Fruit fly (Drosophila melanogaster) whole organism, prepupa: ENCODE data around the gene cmb.
A peak's percentile ranks its signal among the peaks of the same experiment; 100 is the strongest.

Experiments used
- Blimp-1 ChIP-seq: fragments of 200-800 bp; sonication (Bioruptor generic); optimal IDR thresholded peaks from 3 replicates; lab custom pipeline; 2017; ENCODE audit warnings: missing biosample characterization, missing genetic modification characterization, mild to moderate bottlenecking, moderate library complexity, missing genetic modification reagents
- CG10631 ChIP-seq: fragments of 200-800 bp; sonication (Bioruptor generic); optimal IDR thresholded peaks from 2 replicates; lab custom pipeline; 2016; ENCODE audit warnings: missing biosample characterization, missing genetic modification characterization
- CG10669 ChIP-seq: fragments of 200-800 bp; sonication (Bioruptor generic); optimal IDR thresholded peaks from 3 replicates; lab custom pipeline; 2018; ENCODE audit warnings: missing biosample characterization, mild to moderate bottlenecking, missing genetic modification characterization, moderate library complexity
- CG11294 ChIP-seq: fragments of 200-800 bp; sonication (Bioruptor generic); IDR thresholded peaks from 2 replicates; pipeline ENCODE4 v1.3.6; 2022; ENCODE audit warnings: missing biosample characterization, missing genetic modification characterization
- CG11762 ChIP-seq: fragments of 200-800 bp; sonication (Bioruptor generic); optimal IDR thresholded peaks from 3 replicates; lab custom pipeline; 2016; ENCODE audit warnings: missing biosample characterization, missing genetic modification characterization; ENCODE audit not compliant: insufficient read depth
- CG11902 ChIP-seq: fragments of 200-800 bp; sonication (Bioruptor generic); optimal IDR thresholded peaks from 3 replicates; lab custom pipeline; 2016; ENCODE audit warnings: missing biosample characterization, missing genetic modification characterization
- CG15336 ChIP-seq: fragments of 200-800 bp; sonication (Bioruptor generic); IDR thresholded peaks from 2 replicates; pipeline ENCODE4 v1.3.6; 2022; ENCODE audit warnings: missing biosample characterization, missing genetic modification characterization
- CG1621 ChIP-seq: fragments of 200-800 bp; sonication (Bioruptor generic); optimal IDR thresholded peaks from 3 replicates; lab custom pipeline; 2018; ENCODE audit warnings: missing biosample characterization, mild to moderate bottlenecking, missing genetic modification characterization
- CG16779 ChIP-seq: fragments of 200-800 bp; sonication (Bioruptor generic); optimal IDR thresholded peaks from 3 replicates; lab custom pipeline; 2017; ENCODE audit warnings: missing biosample characterization, mild to moderate bottlenecking, missing genetic modification characterization
- CG3032 ChIP-seq: fragments of 200-800 bp; optimal IDR thresholded peaks from 2 replicates; lab custom pipeline; 2019; ENCODE audit warnings: missing biosample characterization, mild to moderate bottlenecking, missing genetic modification characterization, moderate library complexity
- CG31627 ChIP-seq: fragments of 200-800 bp; sonication (Bioruptor generic); optimal IDR thresholded peaks from 3 replicates; lab custom pipeline; 2016; ENCODE audit warnings: missing biosample characterization, missing genetic modification characterization
- CG34406 ChIP-seq: fragments of 200-800 bp; sonication (Bioruptor generic); optimal IDR thresholded peaks from 3 replicates; lab custom pipeline; 2016; ENCODE audit warnings: missing biosample characterization, missing genetic modification characterization
- CG3919 ChIP-seq: fragments of 200-800 bp; sonication (Bioruptor generic); optimal IDR thresholded peaks from 3 replicates; lab custom pipeline; 2016; ENCODE audit warnings: missing biosample characterization, missing genetic modification characterization
- CG4318 ChIP-seq: fragments of 200-800 bp; sonication (Bioruptor generic); optimal IDR thresholded peaks from 3 replicates; lab custom pipeline; 2017; ENCODE audit warnings: missing biosample characterization, mild to moderate bottlenecking, missing genetic modification characterization
- CG6163 ChIP-seq: fragments of 200-800 bp; sonication (Bioruptor generic); IDR thresholded peaks from 3 replicates; pipeline ENCODE4 v1.3.6; 2022; ENCODE audit warnings: missing biosample characterization, missing genetic modification characterization
- CG6276 ChIP-seq: fragments of 200-800 bp; sonication (Bioruptor generic); optimal IDR thresholded peaks from 2 replicates; lab custom pipeline; 2017; ENCODE audit warnings: missing biosample characterization, mild to moderate bottlenecking, missing genetic modification characterization
- CG6792 ChIP-seq: fragments of 200-800 bp; sonication (Bioruptor generic); optimal IDR thresholded peaks from 3 replicates; lab custom pipeline; 2016; ENCODE audit warnings: missing biosample characterization, missing genetic modification characterization
- CG6808 ChIP-seq: fragments of 200-800 bp; sonication (Bioruptor generic); optimal IDR thresholded peaks from 3 replicates; lab custom pipeline; 2017; ENCODE audit warnings: missing biosample characterization, missing genetic modification characterization, mild to moderate bottlenecking, moderate library complexity, missing genetic modification reagents
- CG6854 ChIP-seq: fragments of 200-800 bp; sonication (Bioruptor generic); optimal IDR thresholded peaks from 2 replicates; lab custom pipeline; 2017; ENCODE audit warnings: missing biosample characterization, mild to moderate bottlenecking, missing genetic modification characterization
- CG8119 ChIP-seq: fragments of 200-800 bp; sonication (Bioruptor generic); IDR thresholded peaks from 3 replicates; pipeline ENCODE4 v1.3.6; 2022; ENCODE audit warnings: missing biosample characterization, missing genetic modification characterization
- Eip75B ChIP-seq: fragments of 200-800 bp; sonication (Bioruptor generic); optimal IDR thresholded peaks from 3 replicates; lab custom pipeline; 2016; ENCODE audit warnings: missing biosample characterization, missing genetic modification characterization
- Eip93F ChIP-seq: fragments of 200-800 bp; sonication (Bioruptor generic); optimal IDR thresholded peaks from 2 replicates; lab custom pipeline; 2016; ENCODE audit warnings: missing biosample characterization, mild to moderate bottlenecking, missing genetic modification characterization
- Ets21C ChIP-seq: fragments of 200-800 bp; sonication (Bioruptor generic); optimal IDR thresholded peaks from 3 replicates; lab custom pipeline; 2016; ENCODE audit warnings: missing biosample characterization, missing genetic modification characterization
- Ets96B ChIP-seq: fragments of 200-800 bp; optimal IDR thresholded peaks from 2 replicates; lab custom pipeline; 2019; ENCODE audit warnings: missing biosample characterization, mild to moderate bottlenecking, missing genetic modification characterization, moderate library complexity
- Gug ChIP-seq: fragments of 200-800 bp; sonication (Bioruptor generic); IDR thresholded peaks from 2 replicates; pipeline ENCODE4 v1.3.6; 2022; ENCODE audit warnings: missing biosample characterization, missing genetic modification characterization
- Hr38 ChIP-seq: sonication (Bioruptor generic); optimal IDR thresholded peaks from 2 replicates; lab custom pipeline; 2016; ENCODE audit warnings: missing biosample characterization, missing genetic modification characterization
- Hr39 ChIP-seq: fragments of 200-800 bp; sonication (Bioruptor generic); optimal IDR thresholded peaks from 2 replicates; lab custom pipeline; 2016; ENCODE audit warnings: missing biosample characterization, missing genetic modification characterization
- Hr4 ChIP-seq: fragments of 200-800 bp; sonication (Bioruptor generic); optimal IDR thresholded peaks from 3 replicates; lab custom pipeline; 2016; ENCODE audit warnings: missing biosample characterization, missing genetic modification characterization
- Met ChIP-seq: fragments of 200-800 bp; sonication (Bioruptor generic); optimal IDR thresholded peaks from 3 replicates; lab custom pipeline; 2016; ENCODE audit warnings: missing biosample characterization, missing genetic modification characterization
- OdsH ChIP-seq: fragments of 200-800 bp; sonication (Bioruptor generic); optimal IDR thresholded peaks from 3 replicates; lab custom pipeline; 2016; ENCODE audit warnings: missing biosample characterization, missing genetic modification characterization
- Sox102F ChIP-seq: fragments of 200-800 bp; sonication (Bioruptor generic); optimal IDR thresholded peaks from 2 replicates; lab custom pipeline; 2016; ENCODE audit warnings: missing biosample characterization, mild to moderate bottlenecking, missing genetic modification characterization
- Sox14 ChIP-seq: fragments of 200-800 bp; sonication (Bioruptor generic); optimal IDR thresholded peaks from 3 replicates; lab custom pipeline; 2016; ENCODE audit warnings: missing biosample characterization, missing genetic modification characterization
- achi ChIP-seq: fragments of 200-800 bp; sonication (Bioruptor generic); optimal IDR thresholded peaks from 3 replicates; lab custom pipeline; 2016; ENCODE audit warnings: missing biosample characterization, missing genetic modification characterization
- acj6 ChIP-seq: fragments of 200-800 bp; sonication (Bioruptor generic); optimal IDR thresholded peaks from 3 replicates; lab custom pipeline; 2016; ENCODE audit warnings: missing biosample characterization, missing genetic modification characterization
- cyc ChIP-seq: fragments of 200-800 bp; sonication (Bioruptor generic); optimal IDR thresholded peaks from 3 replicates; lab custom pipeline; 2016; ENCODE audit warnings: missing biosample characterization, missing genetic modification characterization
- dac ChIP-seq: fragments of 200-800 bp; sonication (Bioruptor generic); optimal IDR thresholded peaks from 2 replicates; lab custom pipeline; 2017; ENCODE audit warnings: missing biosample characterization, mild to moderate bottlenecking, missing genetic modification characterization
- dsx ChIP-seq: fragments of 200-800 bp; optimal IDR thresholded peaks from 3 replicates; lab custom pipeline; 2019; ENCODE audit warnings: missing biosample characterization, mild to moderate bottlenecking, missing genetic modification characterization, moderate library complexity; ENCODE audit not compliant: poor library complexity, severe bottlenecking
- eg ChIP-seq: fragments of 200-800 bp; sonication (Bioruptor generic); IDR thresholded peaks from 3 replicates; pipeline ENCODE4 v1.3.6; 2022; ENCODE audit warnings: missing biosample characterization, missing genetic modification characterization
- esn ChIP-seq: fragments of 200-800 bp; sonication (Bioruptor generic); optimal IDR thresholded peaks from 2 replicates; lab custom pipeline; 2016; ENCODE audit warnings: missing biosample characterization, mild to moderate bottlenecking, missing genetic modification characterization, moderate library complexity
- fd59A ChIP-seq: fragments of 200-800 bp; sonication (Bioruptor generic); optimal IDR thresholded peaks from 2 replicates; lab custom pipeline; 2017; ENCODE audit warnings: missing biosample characterization, mild to moderate bottlenecking, missing genetic modification characterization, missing genetic modification reagents
- fkh ChIP-seq: fragments of 200-800 bp; sonication (Bioruptor generic); optimal IDR thresholded peaks from 3 replicates; lab custom pipeline; 2017; ENCODE audit warnings: missing biosample characterization, mild to moderate bottlenecking, missing genetic modification characterization, moderate library complexity
- lz ChIP-seq: fragments of 200-800 bp; sonication (Bioruptor generic); optimal IDR thresholded peaks from 3 replicates; lab custom pipeline; 2016; ENCODE audit warnings: missing biosample characterization, missing genetic modification characterization
- pdm3 ChIP-seq: fragments of 200-800 bp; sonication (Bioruptor generic); optimal IDR thresholded peaks from 3 replicates; lab custom pipeline; 2016; ENCODE audit warnings: missing biosample characterization, missing genetic modification characterization
- spab ChIP-seq: fragments of 200-800 bp; sonication (Bioruptor generic); optimal IDR thresholded peaks from 2 replicates; lab custom pipeline; 2017; ENCODE audit warnings: missing biosample characterization, mild to moderate bottlenecking, missing genetic modification characterization, missing genetic modification reagents
- svp ChIP-seq: fragments of 200-800 bp; sonication (Bioruptor generic); peaks from one replicate; lab custom pipeline; 2016; ENCODE audit warnings: missing biosample characterization, missing genetic modification characterization
- topi ChIP-seq: fragments of 200-800 bp; sonication (Bioruptor generic); optimal IDR thresholded peaks from 3 replicates; lab custom pipeline; 2016; ENCODE audit warnings: missing biosample characterization, missing genetic modification characterization
- vri ChIP-seq: fragments of 200-800 bp; sonication (Bioruptor generic); optimal IDR thresholded peaks from 3 replicates; lab custom pipeline; 2016; ENCODE audit warnings: missing biosample characterization, mild to moderate bottlenecking, missing genetic modification characterization

The cmb gene

DNA sequence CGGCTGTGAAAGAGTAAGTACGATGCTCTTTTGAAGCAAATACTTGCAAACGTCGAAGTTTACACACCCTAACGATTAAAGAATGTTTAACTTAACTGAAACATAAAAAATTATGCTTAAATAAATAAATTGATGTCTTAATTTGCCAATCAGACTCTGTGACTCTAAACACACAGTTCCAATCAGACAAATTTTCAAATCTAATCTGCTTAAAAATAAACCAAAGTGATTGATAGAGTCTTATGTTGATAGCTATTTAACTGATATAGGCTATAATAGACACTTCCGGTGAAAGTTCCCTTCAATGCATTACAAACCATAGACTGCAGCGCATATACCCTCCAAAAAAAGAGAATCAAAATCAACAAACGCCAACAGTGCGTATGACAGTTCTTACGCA lies 9.2 kb downstream of the cmb start (continued):
- TF ChIP-seq CG11902 (GFP tag; lab: Kevin White, UChicago) (no peak), CG4318 (GFP tag; lab: Kevin White, UChicago) (peak; percentile 15), CG3032 (tag; lab: Kevin White, UChicago) (no peak), fkh (GFP tag; lab: Kevin White, UChicago) (peak; percentile 18), CG3919 (GFP tag; lab: Kevin White, UChicago) (peak; percentile 25), Blimp-1 (no peak), achi (GFP tag; lab: Kevin White, UChicago) (peak; percentile 28), CG16779 (tag; lab: Kevin White, UChicago) (no peak), pdm3 (peak; percentile 38), acj6 (peak; percentile 21), fd59A (GFP tag; lab: Kevin White, UChicago) (no peak), Sox14 (GFP tag; lab: Kevin White, UChicago) (peak; percentile 1), Met (GFP tag; lab: Kevin White, UChicago) (no peak), CG11762 (GFP tag; lab: Kevin White, UChicago) (peak; percentile 7), esn (no peak), svp (GFP tag; lab: Kevin White, UChicago) (peak; percentile 82), Eip75B (GFP tag; lab: Kevin White, UChicago) (no peak), CG15336 (peak; percentile 77), Sox102F (peak; percentile 23), Ets21C (no peak), CG31627 (GFP tag; lab: Kevin White, UChicago) (peak; percentile 46), CG10669 (no peak), lz (peak; percentile 16), Hr4 (peak; percentile 72), CG6854 (no peak)

DNA sequence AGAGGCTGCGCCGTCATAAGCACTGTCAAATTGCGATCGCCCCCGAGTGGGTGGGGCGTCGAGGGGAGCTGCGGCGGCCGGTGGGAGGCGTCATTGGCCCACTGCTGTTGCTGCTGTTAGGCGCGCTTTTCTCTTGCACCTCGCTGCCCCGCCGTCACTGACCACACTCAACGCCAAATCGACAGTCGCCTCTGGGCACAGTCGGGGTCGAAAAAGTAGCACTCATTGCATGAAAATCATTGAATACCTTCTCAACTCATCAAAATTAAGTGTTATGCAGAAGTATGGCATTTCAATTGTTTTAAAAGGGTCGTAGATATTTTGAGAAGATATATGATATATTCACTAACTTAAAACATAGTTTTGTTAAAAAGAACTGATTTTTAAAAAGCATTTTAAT lies 9.9 kb downstream of the cmb start:
- no peak for TF ChIP-seq Eip93F
- peak; percentile 31 for TF ChIP-seq OdsH
- no peak for TF ChIP-seq lz
- no peak for TF ChIP-seq CG16779 (tag; lab: Kevin White, UChicago)
- no peak for TF ChIP-seq CG10631
- TF ChIP-seq Ets96B: no peak
- no peak for TF ChIP-seq Hr38 (GFP tag; lab: Kevin White, UChicago)
- TF ChIP-seq dsx (GFP tag; lab: Kevin White, UChicago): no peak
- TF ChIP-seq CG1621 (tag; lab: Kevin White, UChicago): no peak
- TF ChIP-seq Eip75B (GFP tag; lab: Kevin White, UChicago): no peak
- no peak for TF ChIP-seq dac (GFP tag; lab: Kevin White, UChicago)
- TF ChIP-seq topi (GFP tag; lab: Kevin White, UChicago): no peak
- TF ChIP-seq Sox102F: no peak
- TF ChIP-seq CG11294: peak; percentile 12; the same call in 1 of the 2 replicates
- peak; percentile 69 for TF ChIP-seq eg (GFP tag; lab: Robert Waterston, UW)
- no peak for TF ChIP-seq CG11762 (GFP tag; lab: Kevin White, UChicago)
- no peak for TF ChIP-seq esn
- TF ChIP-seq CG6808 (GFP tag; lab: Kevin White, UChicago): no peak
- no peak for TF ChIP-seq fkh (GFP tag; lab: Kevin White, UChicago)
- TF ChIP-seq Blimp-1: no peak
- no peak for TF ChIP-seq CG10669
- no peak for TF ChIP-seq Sox14 (GFP tag; lab: Kevin White, UChicago)
- no peak for TF ChIP-seq CG4318 (GFP tag; lab: Kevin White, UChicago)
- no peak for TF ChIP-seq Ets21C
- peak; percentile 57 for TF ChIP-seq CG6276 (GFP tag; lab: Kevin White, UChicago)
- TF ChIP-seq vri (GFP tag; lab: Kevin White, UChicago): no peak
- TF ChIP-seq CG34406: no peak
- no peak for TF ChIP-seq spab (GFP tag; lab: Kevin White, UChicago)
- TF ChIP-seq fd59A (GFP tag; lab: Kevin White, UChicago): no peak
- TF ChIP-seq CG3919 (GFP tag; lab: Kevin White, UChicago): no peak
- TF ChIP-seq acj6: no peak
- no peak for TF ChIP-seq Gug (GFP tag; lab: Robert Waterston, UW)
- TF ChIP-seq CG3032 (tag; lab: Kevin White, UChicago): no peak
- TF ChIP-seq CG6792 (GFP tag; lab: Kevin White, UChicago): no peak
- TF ChIP-seq Hr4: peak; percentile 61
- TF ChIP-seq CG8119 (GFP tag; lab: Robert Waterston, UW): 0 out of 3 replicates have a peak, but pooled peaks have one; percentile 30
- no peak for TF ChIP-seq CG31627 (GFP tag; lab: Kevin White, UChicago)
- TF ChIP-seq svp (GFP tag; lab: Kevin White, UChicago): no peak
- TF ChIP-seq Hr39: peak; percentile 18
- peak; percentile 36 for TF ChIP-seq pdm3
- TF ChIP-seq cyc (GFP tag; lab: Kevin White, UChicago): no peak
- 0 out of 3 replicates have a peak, but pooled peaks have one; percentile 19 for TF ChIP-seq CG6163
- TF ChIP-seq Met (GFP tag; lab: Kevin White, UChicago): no peak
